Worm (Caenorhabditis elegans) whole organism, midembryonic: Measurements from ENCODE around the gene sri-20.

Experiments
- T22C8.4 ChIP-seq: fragments of 200-800 bp; sonication (Bioruptor generic); IDR thresholded peaks from 2 replicates; pipeline ENCODE4 v1.3.6; 2022; ENCODE audit warnings: missing genetic modification characterization, missing compliant biosample characterization
- cog-1 ChIP-seq: sonication (generic microtip); optimal IDR thresholded peaks from 2 replicates; lab custom pipeline; 2016; ENCODE audit warnings: missing genetic modification characterization, missing compliant biosample characterization
- flt-1 ChIP-seq: fragments of 200-800 bp; sonication (Bioruptor generic); IDR thresholded peaks from 2 replicates; pipeline ENCODE4 v1.3.6; 2022; ENCODE audit warnings: missing genetic modification characterization, missing compliant biosample characterization
- klf-2 ChIP-seq: fragments of 200-800 bp; sonication (Bioruptor generic); conservative IDR thresholded peaks from 2 replicates; pipeline ENCODE4 v1.3.6; 2022; ENCODE audit warnings: missing genetic modification reagents, missing genetic modification characterization, missing compliant biosample characterization
- med-1 ChIP-seq: sonication (generic microtip); optimal IDR thresholded peaks from 2 replicates; lab custom pipeline; 2017; ENCODE audit warnings: missing genetic modification characterization, mild to moderate bottlenecking, missing compliant biosample characterization, antibody characterized with exemption, missing genetic modification reagents; ENCODE audit not compliant: insufficient read depth
- ref-1 ChIP-seq: fragments of 200-800 bp; sonication (Bioruptor generic); conservative IDR thresholded peaks from 2 replicates; pipeline ENCODE4 v1.3.6; 2022; ENCODE audit warnings: missing genetic modification reagents, missing genetic modification characterization, missing compliant biosample characterization
- tab-1 ChIP-seq: fragments of 200-800 bp; sonication (Bioruptor generic); IDR thresholded peaks from 2 replicates; pipeline ENCODE4 v1.3.6; 2022; ENCODE audit warnings: missing genetic modification characterization, missing compliant biosample characterization
- ztf-23 ChIP-seq: fragments of 200-800 bp; sonication (Bioruptor generic); IDR thresholded peaks from 2 replicates; pipeline ENCODE4 v1.3.6; 2022; ENCODE audit warnings: missing genetic modification reagents, missing genetic modification characterization, missing compliant biosample characterization
- ztf-29 ChIP-seq: fragments of 200-800 bp; sonication (Bioruptor generic); IDR thresholded peaks from 2 replicates; pipeline ENCODE4 v1.3.6; 2022; ENCODE audit warnings: missing genetic modification reagents, missing genetic modification characterization, missing compliant biosample characterization

Gene sri-20

ce11 chrV:10368256-10368655 lies at the start of gene sri-20:
Gene sri-20, plus strand, starts transcription at chrV:10368556.
- TF ChIP-seq ref-1, result no peak
- no peak for TF ChIP-seq ztf-29 (GFP tag; lab: Robert Waterston, UW)
- no peak for TF ChIP-seq cog-1 (tag; lab: Kevin White, UChicago)
- TF ChIP-seq med-1, result no peak
- no peak for TF ChIP-seq ztf-23 (GFP tag; lab: Robert Waterston, UW)
- TF ChIP-seq klf-2, result no peak
- TF ChIP-seq flt-1, result no peak
- TF ChIP-seq tab-1 (GFP tag; lab: Robert Waterston, UW), result no peak
- TF ChIP-seq T22C8.4 (GFP tag; lab: Robert Waterston, UW), result no peak

ce11 chrV:10319434-10319833 lies 48.9 kb upstream of the sri-20 start, which contains the start of gene B0024.11:
Gene B0024.11, minus strand, starts transcription at chrV:10319534.
- TF ChIP-seq ref-1 (no peak), cog-1 (tag; lab: Kevin White, UChicago) (no peak), flt-1 (no peak), klf-2 (no peak), T22C8.4 (GFP tag; lab: Robert Waterston, UW) (no peak), ztf-29 (GFP tag; lab: Robert Waterston, UW) (no peak), med-1 (no peak), ztf-23 (GFP tag; lab: Robert Waterston, UW) (no peak), tab-1 (GFP tag; lab: Robert Waterston, UW) (no peak)

- TF ChIP-seq med-1 (no peak), flt-1 (no peak), ztf-23 (GFP tag; lab: Robert Waterston, UW) (peak; percentile 69; the same call in 1 of the 2 replicates), T22C8.4 (GFP tag; lab: Robert Waterston, UW) (no peak), ztf-29 (GFP tag; lab: Robert Waterston, UW) (no peak), cog-1 (tag; lab: Kevin White, UChicago) (no peak), ref-1 (no peak), klf-2 (no peak), tab-1 (GFP tag; lab: Robert Waterston, UW) (no peak)
Observed at ce11 chrV:10320101-10320761, 48.1 kb upstream of the sri-20 start, which contains the start of the genes gna-1 and B0024.13. Gene gna-1, minus strand, starts transcription at chrV:10320151. Gene B0024.13, plus strand, starts transcription at chrV:10320711.

ce11 chrV:10323537-10323936 lies 44.8 kb upstream of the sri-20 start:
- TF ChIP-seq cog-1 (tag; lab: Kevin White, UChicago), result no peak

- no peak for TF ChIP-seq flt-1
- TF ChIP-seq ztf-29 (GFP tag; lab: Robert Waterston, UW), result no peak
- no peak for TF ChIP-seq med-1
- no peak for TF ChIP-seq T22C8.4 (GFP tag; lab: Robert Waterston, UW)
- no peak for TF ChIP-seq ref-1
- TF ChIP-seq cog-1 (tag; lab: Kevin White, UChicago), result no peak
- TF ChIP-seq tab-1 (GFP tag; lab: Robert Waterston, UW), result no peak
- no peak for TF ChIP-seq klf-2
- TF ChIP-seq ztf-23 (GFP tag; lab: Robert Waterston, UW), result no peak
Observed at ce11 chrV:10328080-10328479, 40.3 kb upstream of the sri-20 start.

- TF ChIP-seq klf-2 (no peak), tab-1 (GFP tag; lab: Robert Waterston, UW) (no peak), ref-1 (no peak), ztf-23 (GFP tag; lab: Robert Waterston, UW) (no peak), med-1 (no peak), flt-1 (no peak), T22C8.4 (GFP tag; lab: Robert Waterston, UW) (no peak), ztf-29 (GFP tag; lab: Robert Waterston, UW) (no peak), cog-1 (tag; lab: Kevin White, UChicago) (no peak)
Observed at ce11 chrV:10332012-10332411, 36.3 kb upstream of the sri-20 start, which contains the start of gene crm-1. Gene crm-1, minus strand, starts transcription at chrV:10332112.

ce11 chrV:10333843-10334242 lies 34.5 kb upstream of the sri-20 start:
- TF ChIP-seq klf-2, result no peak
- no peak for TF ChIP-seq tab-1 (GFP tag; lab: Robert Waterston, UW)
- TF ChIP-seq cog-1 (tag; lab: Kevin White, UChicago), result no peak
- no peak for TF ChIP-seq T22C8.4 (GFP tag; lab: Robert Waterston, UW)
- TF ChIP-seq ref-1, result no peak
- TF ChIP-seq med-1, result no peak
- TF ChIP-seq ztf-23 (GFP tag; lab: Robert Waterston, UW), result no peak
- no peak for TF ChIP-seq flt-1
- no peak for TF ChIP-seq ztf-29 (GFP tag; lab: Robert Waterston, UW)

- TF ChIP-seq ztf-29 (GFP tag; lab: Robert Waterston, UW) (no peak), ztf-23 (GFP tag; lab: Robert Waterston, UW) (no peak), tab-1 (GFP tag; lab: Robert Waterston, UW) (no peak), med-1 (no peak), flt-1 (no peak), cog-1 (tag; lab: Kevin White, UChicago) (no peak), ref-1 (no peak), klf-2 (no peak), T22C8.4 (GFP tag; lab: Robert Waterston, UW) (no peak)
Observed at ce11 chrV:10338305-10338992, 29.9 kb upstream of the sri-20 start, which contains the start of gene arx-2. Gene arx-2, minus strand, starts transcription at chrV:10338355.

ce11 chrV:10339200-10339599 lies 29.2 kb upstream of the sri-20 start, which contains the start of gene K07C5.2:
Gene K07C5.2, plus strand, starts transcription at chrV:10339500.
- TF ChIP-seq cog-1 (tag; lab: Kevin White, UChicago) (no peak), flt-1 (no peak), klf-2 (no peak), ztf-23 (GFP tag; lab: Robert Waterston, UW) (no peak), ztf-29 (GFP tag; lab: Robert Waterston, UW) (no peak), tab-1 (GFP tag; lab: Robert Waterston, UW) (no peak), ref-1 (no peak), med-1 (no peak)

ce11 chrV:10341905-10342328 lies 26.4 kb upstream of the sri-20 start, which contains the start of gene K07C5.13:
Gene K07C5.13, plus strand, starts transcription at chrV:10342055.
- TF ChIP-seq flt-1 (peak; percentile 77), ztf-29 (GFP tag; lab: Robert Waterston, UW) (peak; percentile 44; the same call in 1 of the 2 replicates), ztf-23 (GFP tag; lab: Robert Waterston, UW) (peak; percentile 79; the same call in 1 of the 2 replicates)
